Worm (Caenorhabditis elegans): ENCODE measurements around the gene Y38H6C.9.
"Not testable (repeated sequence)": the region's sequence is repeated elsewhere in the genome, so short reads cannot be mapped to it uniquely, and the experiment has no call there.

ce11 chrV:20480227-20480626 lies 41.8 kb downstream of the Y38H6C.9 start:
- TF ChIP-seq R02D3.7 (tag; optimal IDR thresholded peaks at IDR 0.05); nhr-6 (tag; optimal IDR thresholded peaks at IDR 0.05); ceh-82 (tag; optimal IDR thresholded peaks at IDR 0.05); dpl-1 (GFP tag; optimal IDR thresholded peaks at IDR 0.05); nhr-10 (tag; optimal IDR thresholded peaks at IDR 0.05); unc-130 (GFP tag; optimal IDR thresholded peaks at IDR 0.05); nhr-102 (tag; optimal IDR thresholded peaks at IDR 0.05); madf-5 (GFP tag; IDR thresholded peaks at IDR 0.05): not testable (repeated sequence)

Measured in whole organism, L4 larva.